In genomic region chrIII:1921136-1921680, ce11 we compare ENCODE assay signal across 1 worm cellular context.
TF ChIP-seq lines count a peak whose summit lies in the region.

No protein-coding gene starts in this region.

TF ChIP-seq in whole organism, L4 larva, 104 proteins besides CTCF, POLR2A, EP300 and RAD21 (continued from another document):
- peak; percentile 74 for TF ChIP-seq lin-1 (GFP tag; IDR thresholded peaks at IDR 0.05; lab: Robert Waterston, UW)
- peak; percentile 92 for TF ChIP-seq nhr-102 (tag; optimal IDR thresholded peaks at IDR 0.05; lab: Kevin White, UChicago)
- TF ChIP-seq aly-2 (tag; optimal IDR thresholded peaks at IDR 0.05; lab: Kevin White, UChicago) = no peak
- peak; percentile 100 for TF ChIP-seq hlh-11 (tag; optimal IDR thresholded peaks at IDR 0.05; lab: Kevin White, UChicago)
- TF ChIP-seq dmd-6 (GFP tag; IDR thresholded peaks at IDR 0.05; lab: Robert Waterston, UW) = peak; percentile 100
- peak; percentile 70 to 91 for TF ChIP-seq daf-16 (GFP tag; optimal IDR thresholded peaks at IDR 0.05; lab: Kevin White, UChicago)
- peak; percentile 83 for TF ChIP-seq daf-16 (tag; optimal IDR thresholded peaks at IDR 0.05; lab: Kevin White, UChicago)
- TF ChIP-seq mep-1 (tag; optimal IDR thresholded peaks at IDR 0.05; lab: Kevin White, UChicago) = peak; percentile 88
- peak; percentile 96 for TF ChIP-seq ces-1 (GFP tag; optimal IDR thresholded peaks at IDR 0.05; lab: Kevin White, UChicago)
- TF ChIP-seq hmg-1.1 (GFP tag; IDR thresholded peaks at IDR 0.05; lab: Robert Waterston, UW) = peak; percentile 93
- TF ChIP-seq ceh-62 (tag; optimal IDR thresholded peaks at IDR 0.05; lab: Kevin White, UChicago) = no peak
- peak; percentile 89 for TF ChIP-seq T26A8.4 (GFP tag; IDR thresholded peaks at IDR 0.05; lab: Robert Waterston, UW)
- no peak for TF ChIP-seq daf-12 (tag; optimal IDR thresholded peaks at IDR 0.05; lab: Kevin White, UChicago)
- peak; percentile 82 for TF ChIP-seq egl-43 (GFP tag; IDR thresholded peaks at IDR 0.05; lab: Robert Waterston, UW)
- no peak for TF ChIP-seq sdz-12 (GFP tag; optimal IDR thresholded peaks at IDR 0.05; lab: Kevin White, UChicago)
- peak; percentile 80 to 83 for TF ChIP-seq hif-1 (tag; optimal IDR thresholded peaks at IDR 0.05; lab: Kevin White, UChicago)
- no peak for TF ChIP-seq tag-97 (GFP tag; IDR thresholded peaks at IDR 0.05; lab: Robert Waterston, UW)
- TF ChIP-seq mdt-29 (GFP tag; IDR thresholded peaks at IDR 0.05; lab: Robert Waterston, UW) = no peak
- TF ChIP-seq egl-27 (tag; optimal IDR thresholded peaks at IDR 0.05; lab: Kevin White, UChicago) = peak; percentile 70
- peak; percentile 97 for TF ChIP-seq saeg-2 (GFP tag; IDR thresholded peaks at IDR 0.05; lab: Robert Waterston, UW)
- no peak for TF ChIP-seq madf-5 (GFP tag; IDR thresholded peaks at IDR 0.05; lab: Robert Waterston, UW)
- TF ChIP-seq nhr-42 (GFP tag; IDR thresholded peaks at IDR 0.05; lab: Robert Waterston, UW) = peak; percentile 73; the same call in 1 of the 2 replicates
- TF ChIP-seq jun-1 (tag; optimal IDR thresholded peaks at IDR 0.05; lab: Kevin White, UChicago) = peak; percentile 77
- peak; percentile 93 for TF ChIP-seq F37D6.2 (tag; optimal IDR thresholded peaks at IDR 0.05; lab: Kevin White, UChicago)
- peak; percentile 56 for TF ChIP-seq T20F7.1 (GFP tag; optimal IDR thresholded peaks at IDR 0.05; lab: Kevin White, UChicago)
- no peak for TF ChIP-seq nhr-111 (GFP tag; optimal IDR thresholded peaks at IDR 0.05; lab: Kevin White, UChicago)
- TF ChIP-seq Y48G9A.11 (GFP tag; IDR thresholded peaks at IDR 0.05; lab: Robert Waterston, UW) = no peak
- peak; percentile 38 for TF ChIP-seq ama-1 (optimal IDR thresholded peaks at IDR 0.05; lab: Kevin White, UChicago)
- peak; percentile 95 for TF ChIP-seq set-16 (GFP tag; IDR thresholded peaks at IDR 0.05; lab: Robert Waterston, UW)
- no peak for TF ChIP-seq R02D3.7 (tag; optimal IDR thresholded peaks at IDR 0.05; lab: Kevin White, UChicago)
